Worm (Caenorhabditis elegans): Measurements from ENCODE around the gene C06E2.1.

DNA sequence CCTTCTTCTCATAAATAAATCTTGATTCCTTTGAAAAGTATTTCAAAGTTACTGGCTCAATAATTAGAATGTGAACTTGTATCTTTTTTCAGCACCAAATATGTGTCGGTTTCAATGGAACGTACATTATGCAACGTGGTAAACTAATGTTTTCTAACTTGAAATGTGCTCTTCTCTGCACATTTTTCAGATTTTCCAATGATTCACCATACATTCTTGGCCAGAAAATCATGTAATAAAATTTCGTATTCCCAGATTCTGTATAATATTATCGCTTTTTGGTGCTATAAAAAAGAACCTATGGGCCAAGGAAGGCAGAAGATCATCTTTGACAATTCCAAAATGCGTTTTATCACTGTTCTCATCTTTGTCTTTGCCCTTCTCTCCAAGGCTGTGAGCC, 13.7 kb downstream of the C06E2.1 start, which contains the start of gene C06E2.9:
- no peak for TF ChIP-seq ztf-29 (GFP tag; IDR thresholded peaks at IDR 0.05)
- no peak for TF ChIP-seq flt-1 (GFP tag; IDR thresholded peaks at IDR 0.05)
- no peak for TF ChIP-seq tab-1 (GFP tag; IDR thresholded peaks at IDR 0.05)
- no peak for TF ChIP-seq cog-1 (tag; optimal IDR thresholded peaks at IDR 0.05)
- TF ChIP-seq ztf-23 (GFP tag; IDR thresholded peaks at IDR 0.05), result no peak
- TF ChIP-seq klf-2 (GFP tag; conservative IDR thresholded peaks at IDR 0.05), result no peak
- no peak for TF ChIP-seq T22C8.4 (GFP tag; IDR thresholded peaks at IDR 0.05)
- TF ChIP-seq ref-1 (GFP tag; conservative IDR thresholded peaks at IDR 0.05), result no peak

Measured in whole organism, midembryonic.